Worm (Caenorhabditis elegans) whole organism, mixed stage, embryonic: ENCODE results near the gene ttr-9.

Source experiments
- M03D4.4 ChIP-seq: sonication (generic microtip); optimal IDR thresholded peaks from 2 replicates; lab custom pipeline; 2017; ENCODE audit warnings: mild to moderate bottlenecking, missing genetic modification characterization, missing compliant biosample characterization
- bed-3 ChIP-seq: fragments of 200-800 bp; sonication (Bioruptor generic); optimal IDR thresholded peaks from 3 replicates; lab custom pipeline; 2018; ENCODE audit warnings: mild to moderate bottlenecking, missing genetic modification characterization, moderate library complexity, missing compliant biosample characterization
- blmp-1 ChIP-seq: fragments of 150-350 bp; optimal IDR thresholded peaks from 2 replicates; lab custom pipeline; 2014; ENCODE audit warnings: missing biosample characterization, missing genetic modification characterization
- ceh-39 ChIP-seq: fragments of 150-350 bp; optimal IDR thresholded peaks from 2 replicates; lab custom pipeline; 2014; ENCODE audit warnings: missing biosample characterization, missing genetic modification characterization
- ceh-43 ChIP-seq: fragments of 200-800 bp; sonication (Bioruptor generic); optimal IDR thresholded peaks from 2 replicates; lab custom pipeline; 2018; ENCODE audit warnings: mild to moderate bottlenecking, missing genetic modification characterization, moderate library complexity, missing compliant biosample characterization
- ceh-83 ChIP-seq: fragments of 200-800 bp; sonication (Bioruptor generic); optimal IDR thresholded peaks from 2 replicates; lab custom pipeline; 2018; ENCODE audit warnings: mild to moderate bottlenecking, missing genetic modification characterization, missing compliant biosample characterization
- ces-1 ChIP-seq: fragments of 150-350 bp; optimal IDR thresholded peaks from 2 replicates; lab custom pipeline; 2014; ENCODE audit warnings: missing biosample characterization, missing genetic modification reagents, missing genetic modification characterization
- cnd-1 ChIP-seq: fragments of 200-800 bp; sonication (Bioruptor generic); optimal IDR thresholded peaks from 2 replicates; lab custom pipeline; 2018; ENCODE audit warnings: mild to moderate bottlenecking, missing genetic modification characterization, missing compliant biosample characterization
- drap-1 ChIP-seq: fragments of 200-800 bp; sonication (Bioruptor generic); optimal IDR thresholded peaks from 3 replicates; lab custom pipeline; 2018; ENCODE audit warnings: mild to moderate bottlenecking, missing genetic modification characterization, missing compliant biosample characterization
- elt-1 ChIP-seq: sonication (generic microtip); optimal IDR thresholded peaks from 2 replicates; lab custom pipeline; 2017; ENCODE audit warnings: missing genetic modification characterization, mild to moderate bottlenecking, missing compliant biosample characterization, antibody characterized with exemption, moderate library complexity, borderline replicate concordance; ENCODE audit not compliant: insufficient read depth
- elt-3 ChIP-seq: fragments of 150-350 bp; optimal IDR thresholded peaks from 2 replicates; lab custom pipeline; 2014; ENCODE audit warnings: missing biosample characterization, missing genetic modification characterization
- flh-1 ChIP-seq: fragments of 200-800 bp; sonication (Bioruptor generic); optimal IDR thresholded peaks from 2 replicates; lab custom pipeline; 2018; ENCODE audit warnings: mild to moderate bottlenecking, missing genetic modification characterization, moderate library complexity, missing compliant biosample characterization
- ham-2 ChIP-seq: fragments of 200-800 bp; sonication (Bioruptor generic); optimal IDR thresholded peaks from 2 replicates; lab custom pipeline; 2018; ENCODE audit warnings: mild to moderate bottlenecking, missing genetic modification characterization, missing compliant biosample characterization
- hlh-1 ChIP-seq: fragments of 150-350 bp; optimal IDR thresholded peaks from 2 replicates; lab custom pipeline; 2014; ENCODE audit warnings: missing biosample characterization, missing genetic modification reagents, missing genetic modification characterization
- lin-13 ChIP-seq: fragments of 150-350 bp; optimal IDR thresholded peaks from 2 replicates; lab custom pipeline; 2014; ENCODE audit warnings: missing biosample characterization, missing genetic modification characterization
- lin-32 ChIP-seq: fragments of 200-800 bp; sonication (Bioruptor generic); optimal IDR thresholded peaks from 2 replicates; lab custom pipeline; 2018; ENCODE audit warnings: mild to moderate bottlenecking, missing genetic modification characterization, missing compliant biosample characterization
- lsy-2 ChIP-seq: fragments of 150-350 bp; optimal IDR thresholded peaks from 2 replicates; lab custom pipeline; 2014; ENCODE audit warnings: missing biosample characterization, missing genetic modification characterization
- mab-5 ChIP-seq: fragments of 150-350 bp; optimal IDR thresholded peaks from 2 replicates; lab custom pipeline; 2014; ENCODE audit warnings: missing biosample characterization, missing genetic modification characterization
- mep-1 ChIP-seq: fragments of 150-350 bp; optimal IDR thresholded peaks from 2 replicates; lab custom pipeline; 2017; ENCODE audit warnings: missing biosample characterization, missing genetic modification reagents, missing genetic modification characterization, inconsistent platforms
- mls-2 ChIP-seq: sonication (generic microtip); optimal IDR thresholded peaks from 2 replicates; lab custom pipeline; 2016; ENCODE audit warnings: mild to moderate bottlenecking, missing genetic modification characterization, moderate library complexity, missing compliant biosample characterization
- nhr-12 ChIP-seq: fragments of 150-350 bp; optimal IDR thresholded peaks from 2 replicates; lab custom pipeline; 2014; ENCODE audit warnings: missing biosample characterization, missing genetic modification characterization
- nhr-2 ChIP-seq: fragments of 150-350 bp; optimal IDR thresholded peaks from 2 replicates; lab custom pipeline; 2014; ENCODE audit warnings: missing biosample characterization, missing genetic modification characterization
- nhr-237 ChIP-seq: fragments of 150-350 bp; optimal IDR thresholded peaks from 2 replicates; lab custom pipeline; 2014; ENCODE audit warnings: missing biosample characterization, missing genetic modification characterization
- nhr-28 ChIP-seq: fragments of 150-350 bp; optimal IDR thresholded peaks from 2 replicates; lab custom pipeline; 2014; ENCODE audit warnings: missing biosample characterization, missing genetic modification characterization
- nhr-76 ChIP-seq: sonication (generic microtip); optimal IDR thresholded peaks from 2 replicates; lab custom pipeline; 2017; ENCODE audit warnings: missing biosample characterization, missing genetic modification characterization
- pha-4 ChIP-seq: fragments of 150-350 bp; optimal IDR thresholded peaks from 2 replicates; lab custom pipeline; 2018; ENCODE audit warnings: missing biosample characterization, missing genetic modification reagents, missing genetic modification characterization
- sem-2 ChIP-seq: fragments of 200-800 bp; sonication (Bioruptor generic); optimal IDR thresholded peaks from 2 replicates; lab custom pipeline; 2018; ENCODE audit warnings: mild to moderate bottlenecking, missing genetic modification characterization, missing compliant biosample characterization
- snpc-4 ChIP-seq: fragments of 150-350 bp; optimal IDR thresholded peaks from 2 replicates; lab custom pipeline; 2014; ENCODE audit warnings: missing biosample characterization, missing genetic modification characterization
- sptf-1 ChIP-seq: sonication (generic microtip); optimal IDR thresholded peaks from 2 replicates; lab custom pipeline; 2017; ENCODE audit warnings: mild to moderate bottlenecking, missing genetic modification characterization, moderate library complexity, missing compliant biosample characterization
- tbx-8 ChIP-seq: fragments of 200-800 bp; sonication (Bioruptor generic); optimal IDR thresholded peaks from 2 replicates; lab custom pipeline; 2018; ENCODE audit warnings: mild to moderate bottlenecking, missing genetic modification characterization, moderate library complexity, missing compliant biosample characterization
- unc-120 ChIP-seq: sonication (generic microtip); optimal IDR thresholded peaks from 2 replicates; lab custom pipeline; 2017; ENCODE audit warnings: missing genetic modification characterization, missing compliant biosample characterization; ENCODE audit not compliant: poor library complexity, severe bottlenecking
- unc-39 ChIP-seq: fragments of 150-350 bp; optimal IDR thresholded peaks from 2 replicates; lab custom pipeline; 2014; ENCODE audit warnings: missing biosample characterization, missing genetic modification characterization
- unc-62 ChIP-seq: fragments of 150-350 bp; optimal IDR thresholded peaks from 2 replicates; lab custom pipeline; 2014; ENCODE audit warnings: missing biosample characterization, missing genetic modification reagents, missing genetic modification characterization
- zip-8 ChIP-seq: fragments of 150-350 bp; optimal IDR thresholded peaks from 2 replicates; lab custom pipeline; 2014; ENCODE audit warnings: missing biosample characterization, missing genetic modification characterization
- ztf-11 ChIP-seq: fragments of 150-350 bp; optimal IDR thresholded peaks from 2 replicates; lab custom pipeline; 2014; ENCODE audit warnings: missing biosample characterization, missing genetic modification characterization

The ttr-9 gene

DNA sequence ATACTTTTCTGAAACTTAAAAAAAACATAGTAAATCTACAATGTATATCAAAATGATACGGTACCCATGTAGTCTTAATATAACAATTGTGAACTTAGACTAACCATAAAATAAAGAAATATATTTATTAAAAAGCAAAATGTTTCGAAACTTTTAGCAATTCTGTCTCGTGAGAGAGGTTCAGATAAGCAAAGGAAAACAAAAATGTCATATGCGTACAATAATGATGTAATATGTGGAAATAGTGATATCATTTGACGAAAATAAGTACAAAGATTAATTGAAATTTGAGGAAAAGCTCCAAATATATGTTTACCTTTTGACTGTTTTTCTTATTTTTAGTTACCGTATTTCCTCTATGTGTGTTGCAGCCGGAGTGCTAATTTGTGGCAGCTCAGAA lies 8.0 kb upstream of the ttr-9 start:
- TF ChIP-seq mab-5 (tag; lab: Kevin White, UChicago) (no peak), lsy-2 (tag; lab: Kevin White, UChicago) (no peak), nhr-76 (tag; lab: Kevin White, UChicago) (no peak), lin-13 (tag; lab: Kevin White, UChicago) (no peak), unc-39 (tag; lab: Kevin White, UChicago) (no peak), lin-32 (GFP tag; lab: Kevin White, UChicago) (no peak), ceh-43 (no peak), unc-62 (no peak)
- TF ChIP-seq, all 35 proteins: peak for 0

DNA sequence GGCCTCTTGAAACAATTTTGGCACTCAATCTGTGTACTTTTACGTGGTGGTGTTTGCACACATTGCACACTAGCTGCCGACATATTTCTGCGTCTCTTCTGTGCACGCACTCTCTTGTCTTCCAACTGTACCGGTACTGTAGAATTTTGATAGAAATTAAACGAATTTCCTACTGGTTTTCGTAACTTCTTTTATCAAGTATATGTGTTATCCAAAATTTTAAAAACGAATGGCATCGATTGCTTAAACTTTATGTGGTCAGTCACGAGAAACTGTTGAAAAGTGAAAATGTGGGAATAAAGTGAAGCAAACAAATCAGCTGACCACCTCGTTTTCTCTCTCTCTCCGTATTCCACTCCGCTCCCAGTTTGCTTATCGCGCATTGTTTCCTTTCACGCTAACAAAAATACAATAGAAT lies 7.2 kb upstream of the ttr-9 start:
- TF ChIP-seq sem-2 (GFP tag; lab: Kevin White, UChicago) (no peak), ces-1 (peak; percentile 41), sptf-1 (tag; lab: Kevin White, UChicago) (no peak), blmp-1 (tag; lab: Kevin White, UChicago) (peak; percentile 51), zip-8 (tag; lab: Kevin White, UChicago) (no peak), ceh-43 (no peak), lsy-2 (tag; lab: Kevin White, UChicago) (peak; percentile 32), snpc-4 (tag; lab: Kevin White, UChicago) (no peak), ham-2 (GFP tag; lab: Kevin White, UChicago) (peak; percentile 67), nhr-76 (tag; lab: Kevin White, UChicago) (no peak)

DNA sequence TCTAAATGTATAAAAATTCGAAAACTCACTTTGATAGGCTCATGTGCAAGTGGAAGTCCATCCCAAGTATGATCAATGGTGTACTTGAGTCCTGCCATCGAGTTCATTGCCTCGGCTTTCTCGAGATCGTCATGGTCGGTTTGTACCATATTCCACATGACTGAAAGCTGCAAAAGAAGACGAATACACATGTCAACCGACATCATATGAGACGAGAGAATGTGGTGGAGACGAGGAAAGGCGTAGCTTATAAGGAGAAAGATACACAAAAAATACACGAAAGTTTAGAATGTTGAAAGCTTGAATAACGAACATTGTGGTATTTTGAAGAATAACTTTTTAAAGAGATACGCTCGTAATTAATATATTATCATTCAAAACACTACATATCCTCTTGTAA lies 6.7 kb upstream of the ttr-9 start, which contains the start of gene C33A12.3:
C33A12.3 (minus strand) TSS at position 167 of the 400 bp plus-strand sequence.
- TF ChIP-seq bed-3 (GFP tag; lab: Kevin White, UChicago) = no peak
- no peak for TF ChIP-seq lsy-2 (tag; lab: Kevin White, UChicago)
- TF ChIP-seq ham-2 (GFP tag; lab: Kevin White, UChicago) = no peak
- TF ChIP-seq lin-32 (GFP tag; lab: Kevin White, UChicago) = no peak
- no peak for TF ChIP-seq mls-2
- TF ChIP-seq snpc-4 (tag; lab: Kevin White, UChicago) = no peak
- TF ChIP-seq sem-2 (GFP tag; lab: Kevin White, UChicago) = no peak
- no peak for TF ChIP-seq ceh-43
- no peak for TF ChIP-seq pha-4 (tag; lab: Kevin White, UChicago)
- TF ChIP-seq flh-1 (GFP tag; lab: Kevin White, UChicago) = no peak
- TF ChIP-seq, all 35 proteins: peak for 0

DNA sequence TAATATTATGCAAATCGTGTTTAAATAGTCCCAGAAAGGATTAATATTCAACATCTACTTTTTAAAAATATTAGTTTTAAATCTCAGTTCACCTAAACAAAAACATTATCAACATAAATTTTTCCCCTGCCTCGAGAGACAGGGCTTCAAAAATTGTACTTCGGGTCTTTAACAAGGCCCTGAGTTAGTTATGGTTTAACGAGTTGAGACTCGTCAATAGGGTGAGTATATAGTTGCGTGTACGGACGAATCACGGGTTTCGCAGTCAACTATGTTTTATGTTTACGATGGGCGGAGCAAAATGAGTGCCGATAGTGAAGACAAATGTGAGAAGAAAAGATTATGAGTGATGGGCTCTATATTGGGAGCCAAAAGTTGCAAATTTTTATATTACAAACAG lies 5.5 kb upstream of the ttr-9 start:
- TF ChIP-seq ces-1 = no peak
- TF ChIP-seq blmp-1 (tag; lab: Kevin White, UChicago) = no peak
- TF ChIP-seq ham-2 (GFP tag; lab: Kevin White, UChicago) = no peak
- TF ChIP-seq snpc-4 (tag; lab: Kevin White, UChicago) = no peak
- no peak for TF ChIP-seq nhr-12 (tag; lab: Kevin White, UChicago)
- no peak for TF ChIP-seq sptf-1 (tag; lab: Kevin White, UChicago)
- no peak for TF ChIP-seq cnd-1 (tag; lab: Kevin White, UChicago)
- TF ChIP-seq mab-5 (tag; lab: Kevin White, UChicago) = no peak
- no peak for TF ChIP-seq nhr-237 (tag; lab: Kevin White, UChicago)
- TF ChIP-seq sem-2 (GFP tag; lab: Kevin White, UChicago) = no peak
- TF ChIP-seq drap-1 = no peak
- no peak for TF ChIP-seq elt-3 (tag; lab: Kevin White, UChicago)
- no peak for TF ChIP-seq mls-2
- no peak for TF ChIP-seq ztf-11
- no peak for TF ChIP-seq nhr-28 (tag; lab: Kevin White, UChicago)
- no peak for TF ChIP-seq M03D4.4 (tag; lab: Kevin White, UChicago)
- no peak for TF ChIP-seq nhr-76 (tag; lab: Kevin White, UChicago)
- TF ChIP-seq zip-8 (tag; lab: Kevin White, UChicago) = no peak
- no peak for TF ChIP-seq lsy-2 (tag; lab: Kevin White, UChicago)

DNA sequence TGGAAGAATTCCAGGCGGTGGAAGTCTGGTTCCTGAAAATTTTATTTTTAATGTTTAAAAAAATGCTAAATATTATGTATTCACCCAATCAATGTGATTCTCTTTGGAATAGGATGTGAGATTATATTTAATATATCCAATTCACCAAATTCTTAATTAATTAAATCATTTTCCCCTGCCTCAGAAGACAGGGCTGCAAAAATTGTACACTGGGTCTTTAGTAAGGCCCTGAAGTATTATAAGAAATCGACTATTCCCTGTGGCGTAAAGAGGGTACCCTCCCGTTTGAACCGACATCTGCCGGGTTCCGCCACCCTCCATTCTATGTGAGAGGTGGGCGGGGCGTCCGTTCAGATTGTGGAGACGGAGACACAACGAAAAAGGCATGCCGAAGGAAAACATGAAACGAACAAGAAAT lies 5.1 kb upstream of the ttr-9 start:
- no peak for TF ChIP-seq nhr-28 (tag; lab: Kevin White, UChicago)
- no peak for TF ChIP-seq sem-2 (GFP tag; lab: Kevin White, UChicago)
- no peak for TF ChIP-seq unc-39 (tag; lab: Kevin White, UChicago)
- TF ChIP-seq blmp-1 (tag; lab: Kevin White, UChicago) = peak; percentile 44
- TF ChIP-seq bed-3 (GFP tag; lab: Kevin White, UChicago) = no peak
- no peak for TF ChIP-seq hlh-1 (tag; lab: Kevin White, UChicago)
- TF ChIP-seq lin-32 (GFP tag; lab: Kevin White, UChicago) = no peak
- no peak for TF ChIP-seq M03D4.4 (tag; lab: Kevin White, UChicago)
- TF ChIP-seq ceh-43 = no peak
- TF ChIP-seq flh-1 (GFP tag; lab: Kevin White, UChicago) = peak; percentile 7
- no peak for TF ChIP-seq nhr-76 (tag; lab: Kevin White, UChicago)
- no peak for TF ChIP-seq zip-8 (tag; lab: Kevin White, UChicago)
- no peak for TF ChIP-seq ham-2 (GFP tag; lab: Kevin White, UChicago)
- no peak for TF ChIP-seq drap-1
- TF ChIP-seq tbx-8 (GFP tag; lab: Kevin White, UChicago) = no peak
- TF ChIP-seq mls-2 = peak; percentile 52
- TF ChIP-seq mep-1 (tag; lab: Kevin White, UChicago) = peak; percentile 18
- peak; percentile 1 for TF ChIP-seq lsy-2 (tag; lab: Kevin White, UChicago)
- peak; percentile 9 for TF ChIP-seq unc-120 (tag; lab: Kevin White, UChicago)
- TF ChIP-seq lin-13 (tag; lab: Kevin White, UChicago) = no peak
- TF ChIP-seq nhr-2 (tag; lab: Kevin White, UChicago) = peak; percentile 21
- TF ChIP-seq ztf-11 = no peak
- no peak for TF ChIP-seq nhr-12 (tag; lab: Kevin White, UChicago)
- peak; percentile 26 for TF ChIP-seq pha-4 (tag; lab: Kevin White, UChicago)
- TF ChIP-seq elt-1 = no peak
- no peak for TF ChIP-seq mab-5 (tag; lab: Kevin White, UChicago)
- peak; percentile 33 for TF ChIP-seq elt-3 (tag; lab: Kevin White, UChicago)
- peak; percentile 90 for TF ChIP-seq ces-1
- peak; percentile 24 for TF ChIP-seq cnd-1 (tag; lab: Kevin White, UChicago)
- TF ChIP-seq unc-62 = peak; percentile 1
- peak; percentile 20 for TF ChIP-seq ceh-39
- peak; percentile 23 for TF ChIP-seq sptf-1 (tag; lab: Kevin White, UChicago)
- peak; percentile 18 for TF ChIP-seq nhr-237 (tag; lab: Kevin White, UChicago)
- no peak for TF ChIP-seq ceh-83
